Fruit fly (Drosophila melanogaster): ENCODE results near the gene CG1537.

DNA sequence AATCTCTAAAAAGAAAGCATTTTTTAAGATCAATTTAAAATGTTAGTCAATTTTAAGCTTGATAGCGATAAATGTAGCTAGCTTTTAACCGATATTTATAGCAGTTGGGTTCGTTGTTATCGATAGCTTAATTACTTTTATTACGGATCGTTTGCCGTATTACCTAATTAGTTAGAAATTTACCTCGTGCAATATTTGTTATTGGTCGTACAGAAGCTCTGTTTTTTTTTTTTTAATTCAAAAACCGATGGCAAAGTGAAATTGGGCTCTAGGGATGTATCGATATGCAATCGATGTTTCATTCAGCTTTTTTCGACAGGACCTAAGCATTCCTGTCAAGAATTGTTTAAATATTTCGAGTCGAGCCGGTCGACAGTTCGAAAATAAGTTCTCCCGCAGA lies 29.2 kb upstream of the CG1537 start, which contains the start of gene CG2061:
- TF ChIP-seq CG7839 (tag; optimal IDR thresholded peaks at IDR 0.05), result no peak
- TF ChIP-seq sima (GFP tag; optimal IDR thresholded peaks at IDR 0.05), result no peak
